Worm (Caenorhabditis elegans) whole organism, mixed stage, embryonic: ENCODE data around the gene btb-22.

Experiments used
- M03D4.4 ChIP-seq: sonication (generic microtip); optimal IDR thresholded peaks from 2 replicates; lab custom pipeline; 2017; ENCODE audit warnings: mild to moderate bottlenecking, missing genetic modification characterization, missing compliant biosample characterization
- bed-3 ChIP-seq: fragments of 200-800 bp; sonication (Bioruptor generic); optimal IDR thresholded peaks from 3 replicates; lab custom pipeline; 2018; ENCODE audit warnings: mild to moderate bottlenecking, missing genetic modification characterization, moderate library complexity, missing compliant biosample characterization
- blmp-1 ChIP-seq: fragments of 150-350 bp; optimal IDR thresholded peaks from 2 replicates; lab custom pipeline; 2014; ENCODE audit warnings: missing biosample characterization, missing genetic modification characterization
- ceh-39 ChIP-seq: fragments of 150-350 bp; optimal IDR thresholded peaks from 2 replicates; lab custom pipeline; 2014; ENCODE audit warnings: missing biosample characterization, missing genetic modification characterization
- ceh-43 ChIP-seq: fragments of 200-800 bp; sonication (Bioruptor generic); optimal IDR thresholded peaks from 2 replicates; lab custom pipeline; 2018; ENCODE audit warnings: mild to moderate bottlenecking, missing genetic modification characterization, moderate library complexity, missing compliant biosample characterization
- ces-1 ChIP-seq: fragments of 150-350 bp; optimal IDR thresholded peaks from 2 replicates; lab custom pipeline; 2014; ENCODE audit warnings: missing biosample characterization, missing genetic modification reagents, missing genetic modification characterization
- cnd-1 ChIP-seq: fragments of 200-800 bp; sonication (Bioruptor generic); optimal IDR thresholded peaks from 2 replicates; lab custom pipeline; 2018; ENCODE audit warnings: mild to moderate bottlenecking, missing genetic modification characterization, missing compliant biosample characterization
- drap-1 ChIP-seq: fragments of 200-800 bp; sonication (Bioruptor generic); optimal IDR thresholded peaks from 3 replicates; lab custom pipeline; 2018; ENCODE audit warnings: mild to moderate bottlenecking, missing genetic modification characterization, missing compliant biosample characterization
- elt-1 ChIP-seq: sonication (generic microtip); optimal IDR thresholded peaks from 2 replicates; lab custom pipeline; 2017; ENCODE audit warnings: missing genetic modification characterization, mild to moderate bottlenecking, missing compliant biosample characterization, antibody characterized with exemption, moderate library complexity, borderline replicate concordance; ENCODE audit not compliant: insufficient read depth
- flh-1 ChIP-seq: fragments of 200-800 bp; sonication (Bioruptor generic); optimal IDR thresholded peaks from 2 replicates; lab custom pipeline; 2018; ENCODE audit warnings: mild to moderate bottlenecking, missing genetic modification characterization, moderate library complexity, missing compliant biosample characterization
- ham-2 ChIP-seq: fragments of 200-800 bp; sonication (Bioruptor generic); optimal IDR thresholded peaks from 2 replicates; lab custom pipeline; 2018; ENCODE audit warnings: mild to moderate bottlenecking, missing genetic modification characterization, missing compliant biosample characterization
- hlh-1 ChIP-seq: fragments of 150-350 bp; optimal IDR thresholded peaks from 2 replicates; lab custom pipeline; 2014; ENCODE audit warnings: missing biosample characterization, missing genetic modification reagents, missing genetic modification characterization
- lin-13 ChIP-seq: fragments of 150-350 bp; optimal IDR thresholded peaks from 2 replicates; lab custom pipeline; 2014; ENCODE audit warnings: missing biosample characterization, missing genetic modification characterization
- lin-32 ChIP-seq: fragments of 200-800 bp; sonication (Bioruptor generic); optimal IDR thresholded peaks from 2 replicates; lab custom pipeline; 2018; ENCODE audit warnings: mild to moderate bottlenecking, missing genetic modification characterization, missing compliant biosample characterization
- lsy-2 ChIP-seq: fragments of 150-350 bp; optimal IDR thresholded peaks from 2 replicates; lab custom pipeline; 2014; ENCODE audit warnings: missing biosample characterization, missing genetic modification characterization
- mab-5 ChIP-seq: fragments of 150-350 bp; optimal IDR thresholded peaks from 2 replicates; lab custom pipeline; 2014; ENCODE audit warnings: missing biosample characterization, missing genetic modification characterization
- mep-1 ChIP-seq: fragments of 150-350 bp; optimal IDR thresholded peaks from 2 replicates; lab custom pipeline; 2017; ENCODE audit warnings: missing biosample characterization, missing genetic modification reagents, missing genetic modification characterization, inconsistent platforms
- mls-2 ChIP-seq: sonication (generic microtip); optimal IDR thresholded peaks from 2 replicates; lab custom pipeline; 2016; ENCODE audit warnings: mild to moderate bottlenecking, missing genetic modification characterization, moderate library complexity, missing compliant biosample characterization
- nhr-2 ChIP-seq: fragments of 150-350 bp; optimal IDR thresholded peaks from 2 replicates; lab custom pipeline; 2014; ENCODE audit warnings: missing biosample characterization, missing genetic modification characterization
- nhr-237 ChIP-seq: fragments of 150-350 bp; optimal IDR thresholded peaks from 2 replicates; lab custom pipeline; 2014; ENCODE audit warnings: missing biosample characterization, missing genetic modification characterization
- nhr-28 ChIP-seq: fragments of 150-350 bp; optimal IDR thresholded peaks from 2 replicates; lab custom pipeline; 2014; ENCODE audit warnings: missing biosample characterization, missing genetic modification characterization
- pha-4 ChIP-seq: fragments of 150-350 bp; optimal IDR thresholded peaks from 2 replicates; lab custom pipeline; 2018; ENCODE audit warnings: missing biosample characterization, missing genetic modification reagents, missing genetic modification characterization
- sem-2 ChIP-seq: fragments of 200-800 bp; sonication (Bioruptor generic); optimal IDR thresholded peaks from 2 replicates; lab custom pipeline; 2018; ENCODE audit warnings: mild to moderate bottlenecking, missing genetic modification characterization, missing compliant biosample characterization
- snpc-4 ChIP-seq: fragments of 150-350 bp; optimal IDR thresholded peaks from 2 replicates; lab custom pipeline; 2014; ENCODE audit warnings: missing biosample characterization, missing genetic modification characterization
- sptf-1 ChIP-seq: sonication (generic microtip); optimal IDR thresholded peaks from 2 replicates; lab custom pipeline; 2017; ENCODE audit warnings: mild to moderate bottlenecking, missing genetic modification characterization, moderate library complexity, missing compliant biosample characterization
- tbx-8 ChIP-seq: fragments of 200-800 bp; sonication (Bioruptor generic); optimal IDR thresholded peaks from 2 replicates; lab custom pipeline; 2018; ENCODE audit warnings: mild to moderate bottlenecking, missing genetic modification characterization, moderate library complexity, missing compliant biosample characterization
- unc-120 ChIP-seq: sonication (generic microtip); optimal IDR thresholded peaks from 2 replicates; lab custom pipeline; 2017; ENCODE audit warnings: missing genetic modification characterization, missing compliant biosample characterization; ENCODE audit not compliant: poor library complexity, severe bottlenecking
- unc-39 ChIP-seq: fragments of 150-350 bp; optimal IDR thresholded peaks from 2 replicates; lab custom pipeline; 2014; ENCODE audit warnings: missing biosample characterization, missing genetic modification characterization
- unc-62 ChIP-seq: fragments of 150-350 bp; optimal IDR thresholded peaks from 2 replicates; lab custom pipeline; 2014; ENCODE audit warnings: missing biosample characterization, missing genetic modification reagents, missing genetic modification characterization
- zip-8 ChIP-seq: fragments of 150-350 bp; optimal IDR thresholded peaks from 2 replicates; lab custom pipeline; 2014; ENCODE audit warnings: missing biosample characterization, missing genetic modification characterization
- ztf-11 ChIP-seq: fragments of 150-350 bp; optimal IDR thresholded peaks from 2 replicates; lab custom pipeline; 2014; ENCODE audit warnings: missing biosample characterization, missing genetic modification characterization

btb-22 gene

ce11 chrII:3297914-3298313 lies 1.6 kb upstream of the btb-22 start, which contains the start of gene btb-18:
TSS of gene btb-18 (plus strand) at chrII:3298214.
- TF ChIP-seq blmp-1 (tag; lab: Kevin White, UChicago) (no peak), snpc-4 (tag; lab: Kevin White, UChicago) (no peak), unc-62 (GFP tag; lab: Kevin White, UChicago) (no peak), bed-3 (GFP tag; lab: Kevin White, UChicago) (no peak), mls-2 (tag; lab: Kevin White, UChicago) (no peak), lsy-2 (tag; lab: Kevin White, UChicago) (no peak), ceh-43 (no peak), unc-120 (tag; lab: Kevin White, UChicago) (no peak), elt-1 (no peak), M03D4.4 (tag; lab: Kevin White, UChicago) (no peak), hlh-1 (tag; lab: Kevin White, UChicago) (no peak), zip-8 (tag; lab: Kevin White, UChicago) (no peak), ces-1 (GFP tag; lab: Kevin White, UChicago) (no peak), nhr-2 (tag; lab: Kevin White, UChicago) (no peak), mep-1 (tag; lab: Kevin White, UChicago) (no peak), cnd-1 (tag; lab: Kevin White, UChicago) (no peak), unc-39 (tag; lab: Kevin White, UChicago) (no peak), mab-5 (no peak), sem-2 (GFP tag; lab: Kevin White, UChicago) (no peak), ham-2 (no peak)

- no peak for TF ChIP-seq nhr-237 (tag; lab: Kevin White, UChicago)
- no peak for TF ChIP-seq mls-2 (tag; lab: Kevin White, UChicago)
- TF ChIP-seq ztf-11 (tag; lab: Kevin White, UChicago), result no peak
- TF ChIP-seq pha-4 (tag; lab: Kevin White, UChicago), result peak; percentile 21
- no peak for TF ChIP-seq ceh-39 (tag; lab: Kevin White, UChicago)
- peak; percentile 45 for TF ChIP-seq ces-1 (GFP tag; lab: Kevin White, UChicago)
- TF ChIP-seq, all 35 proteins: peak for 2
Observed at ce11 chrII:3303582-3303981, 4.0 kb downstream of the btb-22 start.

- TF ChIP-seq cnd-1 (tag; lab: Kevin White, UChicago), result peak; percentile 60
- peak; percentile 80 for TF ChIP-seq zip-8 (tag; lab: Kevin White, UChicago)
- peak; percentile 44 for TF ChIP-seq lin-32 (GFP tag; lab: Kevin White, UChicago)
Observed at ce11 chrII:3309963-3310362, 10.4 kb downstream of the btb-22 start.

- TF ChIP-seq flh-1 (GFP tag; lab: Kevin White, UChicago) (no peak), cnd-1 (tag; lab: Kevin White, UChicago) (no peak), zip-8 (tag; lab: Kevin White, UChicago) (no peak), ces-1 (GFP tag; lab: Kevin White, UChicago) (no peak), snpc-4 (tag; lab: Kevin White, UChicago) (no peak), ceh-43 (no peak), elt-1 (no peak), lin-13 (tag; lab: Kevin White, UChicago) (no peak), sptf-1 (tag; lab: Kevin White, UChicago) (no peak), unc-39 (tag; lab: Kevin White, UChicago) (no peak), sem-2 (GFP tag; lab: Kevin White, UChicago) (no peak), nhr-28 (tag; lab: Kevin White, UChicago) (no peak), drap-1 (GFP tag; lab: Kevin White, UChicago) (no peak), lin-32 (GFP tag; lab: Kevin White, UChicago) (no peak), hlh-1 (tag; lab: Kevin White, UChicago) (peak; percentile 72), lsy-2 (tag; lab: Kevin White, UChicago) (no peak), unc-120 (tag; lab: Kevin White, UChicago) (peak; percentile 4)
Observed at ce11 chrII:3310957-3311657, 11.6 kb downstream of the btb-22 start.

- TF ChIP-seq nhr-237 (tag; lab: Kevin White, UChicago) (no peak), nhr-2 (tag; lab: Kevin White, UChicago) (no peak), drap-1 (GFP tag; lab: Kevin White, UChicago) (no peak), lin-32 (GFP tag; lab: Kevin White, UChicago) (no peak), mls-2 (tag; lab: Kevin White, UChicago) (no peak), M03D4.4 (tag; lab: Kevin White, UChicago) (no peak), ham-2 (no peak), tbx-8 (GFP tag; lab: Kevin White, UChicago) (no peak), hlh-1 (tag; lab: Kevin White, UChicago) (no peak), lin-13 (tag; lab: Kevin White, UChicago) (no peak), pha-4 (tag; lab: Kevin White, UChicago) (no peak)
Observed at ce11 chrII:3313442-3313841, 13.9 kb downstream of the btb-22 start, which contains the start of gene F39E9.6. TSS of gene F39E9.6 (minus strand) at chrII:3313542.
